Fruit fly (Drosophila melanogaster) S2 (cell line): ENCODE results near the gene CG9117.

Experiments used
- CG8478 ChIP-seq: fragments of >200 bp; optimal IDR thresholded peaks from 2 replicates; lab custom pipeline; 2018
- CTCF ChIP-seq, 2 experiments: fragments of >200 bp; optimal IDR thresholded peaks; 2 replicates each; lab custom pipeline; 2018

CG9117 gene

dm6 chr2L:6073894-6074293 is 36.2 kb upstream of the CG9117 start:
- TF ChIP-seq CTCF (optimal IDR thresholded peaks at IDR 0.05; lab: Kevin White, UChicago) (no peak), CG8478 (lab: Kevin White, UChicago) (no peak)

- no peak for TF ChIP-seq CG8478 (lab: Kevin White, UChicago)
- no peak for TF ChIP-seq CTCF (optimal IDR thresholded peaks at IDR 0.05; lab: Kevin White, UChicago)
Measured at dm6 chr2L:6072124-6072523, 34.4 kb upstream of the CG9117 start.

- TF ChIP-seq CG8478 (lab: Kevin White, UChicago) (no peak), CTCF (optimal IDR thresholded peaks at IDR 0.05; lab: Kevin White, UChicago) (peak in 1 of 2 experiments; percentile 37)
Measured at dm6 chr2L:6070656-6071231, 33.0 kb upstream of the CG9117 start, which contains the start of the genes CG9154 and Kr-h2. CG9154 (minus strand) TSS chr2L:6070686. Kr-h2 (plus strand) TSS chr2L:6070990.

dm6 chr2L:6068544-6069251 is 31.0 kb upstream of the CG9117 start, which contains the start of the genes CG9150 and Pfdn1:
CG9150 (minus strand) TSS chr2L:6068594.
Pfdn1 (plus strand) TSS chr2L:6069079.
- TF ChIP-seq CTCF (optimal IDR thresholded peaks at IDR 0.05; lab: Kevin White, UChicago) (no peak), CG8478 (lab: Kevin White, UChicago) (no peak)

- no peak for TF ChIP-seq CTCF (optimal IDR thresholded peaks at IDR 0.05; lab: Kevin White, UChicago)
- no peak for TF ChIP-seq CG8478 (lab: Kevin White, UChicago)
Measured at dm6 chr2L:6065823-6066222, 28.1 kb upstream of the CG9117 start, which contains the start of the genes Fbw5 and CG9147. Fbw5 (minus strand) TSS chr2L:6065953. CG9147 (plus strand) TSS chr2L:6065997.

- TF ChIP-seq CTCF (optimal IDR thresholded peaks at IDR 0.05; lab: Kevin White, UChicago) (no peak), CG8478 (lab: Kevin White, UChicago) (no peak)
Measured at dm6 chr2L:6062382-6063082, 24.8 kb upstream of the CG9117 start, which contains the start of the genes ND-51 and CG13994. ND-51 (minus strand) TSS chr2L:6062757. CG13994 (plus strand) TSS chr2L:6062989.

- TF ChIP-seq CG8478 (lab: Kevin White, UChicago) (no peak), CTCF (optimal IDR thresholded peaks at IDR 0.05; lab: Kevin White, UChicago) (no peak)
Measured at dm6 chr2L:6060210-6060609, 22.5 kb upstream of the CG9117 start, which contains the start of gene CG34180. CG34180 (plus strand) TSS chr2L:6060510.

dm6 chr2L:6053874-6054469 is 16.3 kb upstream of the CG9117 start, which contains the start of gene CG13995:
CG13995 (plus strand) TSS chr2L:6054302.
- TF ChIP-seq CG8478 (lab: Kevin White, UChicago) = no peak
- no peak for TF ChIP-seq CTCF (optimal IDR thresholded peaks at IDR 0.05; lab: Kevin White, UChicago)

dm6 chr2L:6051212-6051621 is 13.5 kb upstream of the CG9117 start:
- no peak for TF ChIP-seq CTCF (optimal IDR thresholded peaks at IDR 0.05; lab: Kevin White, UChicago)
- TF ChIP-seq CG8478 (lab: Kevin White, UChicago) = no peak

- TF ChIP-seq CTCF (optimal IDR thresholded peaks at IDR 0.05; lab: Kevin White, UChicago) = peak in 1 of 2 experiments; percentile 20
- no peak for TF ChIP-seq CG8478 (lab: Kevin White, UChicago)
Measured at dm6 chr2L:6050575-6050974, 12.9 kb upstream of the CG9117 start, which contains the start of gene CG9135. CG9135 (plus strand) TSS chr2L:6050800.

- TF ChIP-seq CTCF (optimal IDR thresholded peaks at IDR 0.05; lab: Kevin White, UChicago) = no peak
- no peak for TF ChIP-seq CG8478 (lab: Kevin White, UChicago)
Measured at dm6 chr2L:6048542-6048941, 10.8 kb upstream of the CG9117 start, which contains the start of the genes CG34179 and slmo. CG34179 (minus strand) TSS chr2L:6048706. slmo (minus strand) TSS chr2L:6048706.

- peak in 1 of 2 experiments; percentile 38 for TF ChIP-seq CTCF (optimal IDR thresholded peaks at IDR 0.05; lab: Kevin White, UChicago)
- TF ChIP-seq CG8478 (lab: Kevin White, UChicago) = no peak
Measured at dm6 chr2L:6047528-6048160, 9.9 kb upstream of the CG9117 start, which contains the start of gene IPIP. IPIP (plus strand) TSS chr2L:6048002.

- TF ChIP-seq CG8478 (lab: Kevin White, UChicago) = no peak
- no peak for TF ChIP-seq CTCF (optimal IDR thresholded peaks at IDR 0.05; lab: Kevin White, UChicago)
Measured at dm6 chr2L:6046865-6047264, 9.2 kb upstream of the CG9117 start.
